Worm (Caenorhabditis elegans): Measurements from ENCODE around the gene cisd-3.1.

cisd-3.1 gene

DNA sequence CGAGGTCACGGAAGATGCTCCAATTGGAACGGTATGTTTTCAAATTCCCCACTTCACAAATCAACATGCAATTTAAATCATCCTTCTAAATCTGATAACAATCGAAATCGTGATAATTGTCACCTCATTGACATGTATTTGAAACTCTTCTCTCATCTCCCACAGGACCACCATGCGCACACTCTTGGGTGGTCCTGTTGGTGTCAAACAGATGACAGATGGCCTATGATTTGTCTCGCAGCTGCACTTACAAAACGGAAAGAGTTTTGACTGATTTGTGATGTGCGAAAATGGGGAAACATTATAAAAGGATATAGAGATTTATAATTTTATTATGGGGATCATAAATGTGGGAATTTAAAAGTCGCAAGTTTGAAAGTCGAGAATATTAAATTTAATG is 19.3 kb upstream of the cisd-3.1 start:
- TF ChIP-seq ref-2 (tag; optimal IDR thresholded peaks at IDR 0.05) (no peak), ceh-48 (tag; optimal IDR thresholded peaks at IDR 0.05) (no peak), gmeb-2 (tag; optimal IDR thresholded peaks at IDR 0.05) (no peak), unc-55 (GFP tag; optimal IDR thresholded peaks at IDR 0.05) (peak; percentile 76), ceh-18 (tag; optimal IDR thresholded peaks at IDR 0.05) (no peak), fkh-6 (tag; optimal IDR thresholded peaks at IDR 0.05) (no peak), odd-2 (tag; optimal IDR thresholded peaks at IDR 0.05) (no peak)

DNA sequence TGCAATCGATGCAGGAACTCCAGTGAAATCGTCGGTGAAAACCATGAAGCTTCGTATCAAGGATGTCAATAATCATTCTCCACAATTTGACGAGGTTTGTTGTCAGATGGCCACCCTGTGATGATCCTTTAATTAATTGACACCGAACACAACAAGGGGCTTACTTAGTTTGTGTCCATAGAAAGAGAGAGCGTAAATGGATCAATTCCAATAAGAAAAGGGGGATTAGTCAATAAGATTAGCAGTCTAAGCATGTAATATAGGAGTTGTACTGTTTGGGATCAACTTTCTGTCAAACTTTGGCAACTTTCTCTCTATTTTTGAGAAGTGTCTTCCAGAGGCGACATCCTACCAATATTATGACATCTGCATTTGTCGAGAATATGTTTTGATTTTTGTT is 18.6 kb upstream of the cisd-3.1 start:
- TF ChIP-seq ceh-24 (tag; optimal IDR thresholded peaks at IDR 0.05) = no peak
- TF ChIP-seq unc-42 (tag; optimal IDR thresholded peaks at IDR 0.05) = peak; percentile 76

DNA sequence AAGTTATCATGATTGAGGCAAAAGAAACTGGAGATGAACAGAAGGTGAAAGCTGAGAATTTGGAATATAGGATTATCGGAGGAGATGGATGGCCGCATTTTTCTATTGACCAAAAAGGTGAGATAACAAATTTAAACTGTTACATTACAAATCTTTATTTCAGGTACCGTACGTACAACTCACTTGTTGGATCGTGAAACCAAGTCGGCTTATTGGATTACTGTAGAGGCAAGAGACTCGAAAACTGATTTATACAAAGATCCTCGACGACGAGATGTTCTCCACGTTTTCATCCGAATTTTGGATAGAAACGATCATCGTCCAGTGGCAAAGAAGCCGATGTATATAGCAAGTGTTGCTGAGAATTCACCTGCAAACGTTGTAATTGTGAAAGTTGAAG is 16.7 kb upstream of the cisd-3.1 start:
- TF ChIP-seq ceh-30 (tag; optimal IDR thresholded peaks at IDR 0.05) = no peak
- no peak for TF ChIP-seq pat-9 (tag; optimal IDR thresholded peaks at IDR 0.05)
- TF ChIP-seq unc-3 (GFP tag; conservative IDR thresholded peaks at IDR 0.05) = no peak
- no peak for TF ChIP-seq unc-3 (tag; optimal IDR thresholded peaks at IDR 0.05)
- TF ChIP-seq sox-2 (GFP tag; IDR thresholded peaks at IDR 0.05) = no peak
- TF ChIP-seq pax-1 (tag; optimal IDR thresholded peaks at IDR 0.05) = no peak
- no peak for TF ChIP-seq madf-2 (tag; optimal IDR thresholded peaks at IDR 0.05)
- no peak for TF ChIP-seq hlh-15 (tag; optimal IDR thresholded peaks at IDR 0.05)
- no peak for TF ChIP-seq ceh-24 (tag; optimal IDR thresholded peaks at IDR 0.05)
- TF ChIP-seq pqm-1 (tag; optimal IDR thresholded peaks at IDR 0.05) = no peak
- no peak for TF ChIP-seq C08G9.2 (tag; optimal IDR thresholded peaks at IDR 0.05)
- TF ChIP-seq ttx-3 (tag; optimal IDR thresholded peaks at IDR 0.05) = no peak
- no peak for TF ChIP-seq ref-2 (tag; optimal IDR thresholded peaks at IDR 0.05)
- TF ChIP-seq ceh-48 (tag; optimal IDR thresholded peaks at IDR 0.05) = no peak
- no peak for TF ChIP-seq elt-2 (tag; optimal IDR thresholded peaks at IDR 0.05)
- no peak for TF ChIP-seq hlh-30 (tag; optimal IDR thresholded peaks at IDR 0.05; ENCODE audit: insufficient read depth)
- TF ChIP-seq ama-1 (optimal IDR thresholded peaks at IDR 0.05) = no peak
- TF ChIP-seq npax-4 (tag; optimal IDR thresholded peaks at IDR 0.05) = no peak

DNA sequence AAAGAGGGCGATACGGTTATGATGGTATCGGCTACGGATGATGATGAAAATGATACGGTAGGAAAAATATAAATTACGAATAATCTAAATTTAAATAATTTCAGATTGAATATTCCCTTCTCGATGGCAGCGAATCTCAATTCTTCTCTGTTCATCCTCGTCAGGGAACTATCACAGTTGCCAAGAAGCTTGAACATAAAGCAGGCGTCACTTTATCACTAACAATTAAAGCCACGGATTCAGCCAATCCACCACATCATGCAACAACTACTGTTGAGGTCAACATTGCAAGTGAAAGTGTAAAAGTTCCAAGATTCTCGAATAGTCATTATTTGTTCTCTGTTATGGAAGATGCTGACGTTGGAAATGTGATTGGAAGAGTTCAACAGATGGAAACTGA is 11.7 kb upstream of the cisd-3.1 start:
- no peak for TF ChIP-seq zip-5 (tag; optimal IDR thresholded peaks at IDR 0.05)

DNA sequence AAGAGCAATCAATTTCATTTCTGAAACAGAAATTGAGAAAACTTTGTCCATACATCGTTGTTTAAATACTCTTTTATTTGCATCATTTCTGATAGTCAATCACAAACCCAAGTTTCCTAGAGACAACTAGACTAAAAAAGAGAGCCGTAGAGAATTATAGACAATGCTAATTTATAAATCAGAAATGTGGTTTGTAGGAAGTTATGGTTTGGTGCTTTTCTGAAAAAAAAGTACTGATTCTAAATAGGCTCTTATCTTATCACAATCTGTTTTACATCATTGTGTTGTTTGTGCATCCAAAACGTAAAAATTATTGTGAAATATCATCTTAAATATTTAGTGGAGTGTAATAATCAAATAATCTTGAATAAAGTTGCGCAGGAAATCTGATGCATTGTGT is 2.1 kb upstream of the cisd-3.1 start, which contains the start of gene ugt-62:
TSS of gene ugt-62 (minus strand) at position 20 of the 400 bp plus-strand sequence.
- TF ChIP-seq elt-2 (tag; optimal IDR thresholded peaks at IDR 0.05) = peak; percentile 30
- TF ChIP-seq fax-1 (tag; optimal IDR thresholded peaks at IDR 0.05) = no peak

DNA sequence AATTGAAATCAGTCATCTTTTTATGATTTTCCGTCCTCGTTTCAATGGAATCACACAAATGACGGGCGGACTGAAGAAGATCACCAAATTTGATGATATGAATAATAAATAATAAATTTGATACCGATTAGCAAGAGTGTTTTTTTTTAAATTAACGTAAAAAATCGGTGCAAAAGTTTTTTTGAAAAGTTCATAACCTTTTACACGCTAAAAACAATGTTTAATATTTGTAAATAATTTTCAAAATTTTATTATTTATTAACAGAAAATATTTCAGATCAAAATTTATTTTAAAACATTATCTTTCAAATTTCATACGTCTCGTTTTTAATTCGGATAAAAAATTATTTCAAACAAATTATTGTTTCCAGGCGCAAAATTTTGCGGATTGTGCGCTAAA is 2.3 kb downstream of the cisd-3.1 start, which contains the start of gene M88.3:
TSS of gene M88.3 (minus strand) at position 101 of the 400 bp plus-strand sequence.
- no peak for TF ChIP-seq ceh-34 (tag; optimal IDR thresholded peaks at IDR 0.05)
- TF ChIP-seq ceh-22 (tag; optimal IDR thresholded peaks at IDR 0.05) = no peak
- no peak for TF ChIP-seq che-1 (tag; optimal IDR thresholded peaks at IDR 0.05)
- no peak for TF ChIP-seq pha-4 (tag; optimal IDR thresholded peaks at IDR 0.05)
- no peak for TF ChIP-seq ttx-3 (tag; optimal IDR thresholded peaks at IDR 0.05)
- TF ChIP-seq fkh-6 (tag; optimal IDR thresholded peaks at IDR 0.05) = no peak
- TF ChIP-seq ceh-48 (tag; optimal IDR thresholded peaks at IDR 0.05) = no peak
- TF ChIP-seq ahr-1 (tag; optimal IDR thresholded peaks at IDR 0.05) = no peak
- no peak for TF ChIP-seq T23F11.4 (GFP tag; optimal IDR thresholded peaks at IDR 0.05)
- TF ChIP-seq hlh-13 (GFP tag; optimal IDR thresholded peaks at IDR 0.05) = no peak
- TF ChIP-seq lin-11 (tag; optimal IDR thresholded peaks at IDR 0.05) = no peak
- no peak for TF ChIP-seq odd-2 (tag; optimal IDR thresholded peaks at IDR 0.05)
- TF ChIP-seq fax-1 (tag; optimal IDR thresholded peaks at IDR 0.05) = no peak
- no peak for TF ChIP-seq K02D7.2 (tag; optimal IDR thresholded peaks at IDR 0.05)
- no peak for TF ChIP-seq nhr-232 (tag; optimal IDR thresholded peaks at IDR 0.05)
- no peak for TF ChIP-seq eyg-1 (tag; optimal IDR thresholded peaks at IDR 0.05)
- TF ChIP-seq lim-6 (tag; optimal IDR thresholded peaks at IDR 0.05) = no peak
- no peak for TF ChIP-seq mec-3 (tag; optimal IDR thresholded peaks at IDR 0.05; ENCODE audit: borderline replicate concordance)
- no peak for TF ChIP-seq unc-86 (tag; optimal IDR thresholded peaks at IDR 0.05)
- TF ChIP-seq ztf-16 (tag; optimal IDR thresholded peaks at IDR 0.05) = no peak

Measured in whole organism, late embryonic.